Worm (Caenorhabditis elegans) whole organism, L4 larva: Measurements from ENCODE around the gene klp-17.

Experiments used
- D1046.2 ChIP-seq: fragments of 200-800 bp; sonication (Bioruptor generic); IDR thresholded peaks from 2 replicates; pipeline ENCODE4 v1.3.6; 2022; ENCODE audit warnings: missing genetic modification characterization, missing compliant biosample characterization
- F10B5.3 ChIP-seq: sonication (generic microtip); optimal IDR thresholded peaks from 2 replicates; lab custom pipeline; 2016; ENCODE audit warnings: mild to moderate bottlenecking, missing genetic modification characterization, missing compliant biosample characterization
- Y75B8A.6 ChIP-seq: fragments of 200-800 bp; sonication (Bioruptor generic); IDR thresholded peaks from 2 replicates; pipeline ENCODE4 v1.3.6; 2022; ENCODE audit warnings: missing genetic modification reagents, missing genetic modification characterization, missing compliant biosample characterization
- ZK337.2 ChIP-seq: fragments of 200-800 bp; sonication (Bioruptor generic); IDR thresholded peaks from 2 replicates; pipeline ENCODE4 v1.3.6; 2022; ENCODE audit warnings: missing genetic modification reagents, missing genetic modification characterization, missing compliant biosample characterization
- aha-1 ChIP-seq: fragments of 150-350 bp; peaks from one replicate; lab custom pipeline; 2014; ENCODE audit warnings: missing biosample characterization, missing genetic modification characterization
- arid-1 ChIP-seq: fragments of 200-800 bp; sonication (Bioruptor generic); conservative IDR thresholded peaks from 2 replicates; pipeline ENCODE4 v1.3.6; 2022; ENCODE audit warnings: missing genetic modification reagents, missing genetic modification characterization, missing compliant biosample characterization
- ceh-20 ChIP-seq: fragments of 200-800 bp; sonication (Bioruptor generic); IDR thresholded peaks from 2 replicates; pipeline ENCODE4 v1.3.6; 2022; ENCODE audit warnings: missing genetic modification reagents, missing genetic modification characterization, missing compliant biosample characterization
- ces-1 ChIP-seq: fragments of 150-350 bp; sonication (generic microtip); optimal IDR thresholded peaks from 4 replicates; lab custom pipeline; 2014; ENCODE audit warnings: missing biosample characterization, missing genetic modification reagents, missing genetic modification characterization
- ctbp-1 ChIP-seq: fragments of 200-800 bp; sonication (Bioruptor generic); IDR thresholded peaks from 2 replicates; pipeline ENCODE4 v1.3.6; 2022; ENCODE audit warnings: missing genetic modification reagents, missing genetic modification characterization, missing compliant biosample characterization
- daf-12 ChIP-seq: fragments of 150-350 bp; optimal IDR thresholded peaks from 2 replicates; lab custom pipeline; 2014; ENCODE audit warnings: missing biosample characterization, missing genetic modification reagents, missing genetic modification characterization
- daf-16 ChIP-seq, 3 experiments: sonication (generic microtip); optimal IDR thresholded peaks; 2 replicates each; lab custom pipeline; 2016 to 2017; ENCODE audit warnings: missing genetic modification characterization in 3 of 3, missing genetic modification reagents in 3 of 3, mild to moderate bottlenecking in 2 of 3, missing compliant biosample characterization in 2 of 3, missing biosample characterization in 1 of 3, moderate library complexity in 1 of 3
- dmd-6 ChIP-seq: fragments of 200-800 bp; sonication (Bioruptor generic); IDR thresholded peaks from 2 replicates; pipeline ENCODE4 v1.3.6; 2022; ENCODE audit warnings: missing genetic modification reagents, missing genetic modification characterization, missing compliant biosample characterization
- dmd-9 ChIP-seq: fragments of 200-800 bp; sonication (Bioruptor generic); IDR thresholded peaks from 2 replicates; pipeline ENCODE4 v1.3.6; 2022; ENCODE audit warnings: missing genetic modification reagents, missing genetic modification characterization, missing compliant biosample characterization
- dve-1 ChIP-seq: sonication (generic microtip); optimal IDR thresholded peaks from 2 replicates; lab custom pipeline; 2017; ENCODE audit warnings: antibody characterized with exemption, mild to moderate bottlenecking, missing genetic modification characterization, missing compliant biosample characterization; ENCODE audit not compliant: insufficient read depth
- egl-27 ChIP-seq: sonication (generic microtip); optimal IDR thresholded peaks from 3 replicates; lab custom pipeline; 2017; ENCODE audit warnings: missing biosample characterization, missing genetic modification reagents, missing genetic modification characterization
- hif-1 ChIP-seq, 2 experiments: sonication (generic microtip); optimal IDR thresholded peaks; 2 replicates each; lab custom pipeline; 2016 to 2017; ENCODE audit warnings: missing compliant biosample characterization in 2 of 2, missing genetic modification characterization in 2 of 2, missing genetic modification reagents in 2 of 2, missing genotype in 2 of 2, mild to moderate bottlenecking in 1 of 2
- hlh-11 ChIP-seq: fragments of 200-800 bp; sonication (Bioruptor generic); optimal IDR thresholded peaks from 2 replicates; lab custom pipeline; 2018; ENCODE audit warnings: mild to moderate bottlenecking, missing genetic modification characterization, missing compliant biosample characterization
- lin-13 ChIP-seq: fragments of 150-350 bp; optimal IDR thresholded peaks from 2 replicates; lab custom pipeline; 2014; ENCODE audit warnings: missing biosample characterization, missing genetic modification reagents, missing genetic modification characterization
- lin-29 ChIP-seq: fragments of 200-800 bp; sonication (Bioruptor generic); IDR thresholded peaks from 2 replicates; pipeline ENCODE4 v1.3.6; 2022; ENCODE audit warnings: missing genetic modification reagents, missing genetic modification characterization, missing compliant biosample characterization
- madf-9 ChIP-seq: fragments of 200-800 bp; sonication (Bioruptor generic); conservative IDR thresholded peaks from 2 replicates; pipeline ENCODE4 v1.3.6; 2022; ENCODE audit warnings: missing genetic modification reagents, missing genetic modification characterization, missing compliant biosample characterization
- mep-1 ChIP-seq: fragments of 150-350 bp; sonication (generic microtip); optimal IDR thresholded peaks from 3 replicates; lab custom pipeline; 2014; ENCODE audit warnings: missing biosample characterization, missing genetic modification characterization
- nhr-111 ChIP-seq: fragments of 200-800 bp; sonication (Bioruptor generic); optimal IDR thresholded peaks from 2 replicates; lab custom pipeline; 2018; ENCODE audit warnings: mild to moderate bottlenecking, missing genetic modification characterization, missing compliant biosample characterization
- nhr-28 ChIP-seq: fragments of 150-350 bp; optimal IDR thresholded peaks from 2 replicates; lab custom pipeline; 2014; ENCODE audit warnings: missing biosample characterization, missing genetic modification characterization
- nhr-76 ChIP-seq: fragments of 150-350 bp; optimal IDR thresholded peaks from 2 replicates; lab custom pipeline; 2014; ENCODE audit warnings: missing biosample characterization, missing genetic modification characterization
- nhr-77 ChIP-seq: fragments of 150-350 bp; optimal IDR thresholded peaks from 2 replicates; lab custom pipeline; 2014; ENCODE audit warnings: missing biosample characterization, missing genetic modification characterization
- pqm-1 ChIP-seq: sonication (generic microtip); optimal IDR thresholded peaks from 2 replicates; lab custom pipeline; 2017; ENCODE audit warnings: missing biosample characterization, missing genetic modification characterization
- sdz-12 ChIP-seq: fragments of 200-800 bp; sonication (Bioruptor generic); optimal IDR thresholded peaks from 2 replicates; lab custom pipeline; 2018; ENCODE audit warnings: mild to moderate bottlenecking, missing genetic modification characterization, missing compliant biosample characterization
- snpc-1.2 ChIP-seq: fragments of 200-800 bp; sonication (Bioruptor generic); IDR thresholded peaks from 2 replicates; pipeline ENCODE4 v1.3.6; 2022; ENCODE audit warnings: missing genetic modification reagents, missing genetic modification characterization, missing compliant biosample characterization
- snpc-4 ChIP-seq: fragments of 150-350 bp; optimal IDR thresholded peaks from 2 replicates; lab custom pipeline; 2014; ENCODE audit warnings: missing biosample characterization, missing genetic modification characterization
- vab-7 ChIP-seq: fragments of 200-800 bp; sonication (Bioruptor generic); IDR thresholded peaks from 2 replicates; pipeline ENCODE4 v1.3.6; 2022; ENCODE audit warnings: missing genetic modification reagents, missing genetic modification characterization, missing compliant biosample characterization
- zag-1 ChIP-seq: fragments of 150-350 bp; optimal IDR thresholded peaks from 2 replicates; lab custom pipeline; 2014; ENCODE audit warnings: missing biosample characterization, missing genetic modification characterization

The klp-17 gene

ce11 chrII:11438417-11438816 is 29.0 kb downstream of the klp-17 start, which contains the start of gene vha-6:
TSS of gene vha-6 (minus strand) at chrII:11438452.
- TF ChIP-seq pqm-1 (tag; lab: Kevin White, UChicago): peak; percentile 93
- TF ChIP-seq daf-16 (GFP tag; optimal IDR thresholded peaks at IDR 0.05; lab: Kevin White, UChicago): no peak
- peak; percentile 50 for TF ChIP-seq daf-16 (tag; optimal IDR thresholded peaks at IDR 0.05; lab: Kevin White, UChicago)
- TF ChIP-seq dmd-6 (GFP tag; lab: Robert Waterston, UW): peak; percentile 67
- no peak for TF ChIP-seq ctbp-1 (GFP tag; lab: Robert Waterston, UW)
- TF ChIP-seq hlh-11: peak; percentile 54
- peak; percentile 48 for TF ChIP-seq nhr-77 (tag; lab: Kevin White, UChicago)
- no peak for TF ChIP-seq D1046.2 (GFP tag; lab: Robert Waterston, UW)
- TF ChIP-seq dve-1: peak; percentile 39
- TF ChIP-seq nhr-28 (tag; lab: Kevin White, UChicago): peak; percentile 58
- peak; percentile 2 for TF ChIP-seq mep-1

ce11 chrII:11433942-11434341 is 33.5 kb downstream of the klp-17 start, which contains the start of gene C05D12.5:
TSS of gene C05D12.5 (plus strand) at chrII:11434242.
- TF ChIP-seq sdz-12 (GFP tag; lab: Kevin White, UChicago) (no peak), ces-1 (GFP tag; lab: Kevin White, UChicago) (no peak), nhr-76 (tag; lab: Kevin White, UChicago) (no peak), arid-1 (GFP tag; lab: Robert Waterston, UW) (no peak), dve-1 (no peak), daf-12 (tag; lab: Kevin White, UChicago) (no peak), madf-9 (GFP tag; lab: Robert Waterston, UW) (no peak), F10B5.3 (tag; lab: Kevin White, UChicago) (no peak), lin-29 (GFP tag; lab: Robert Waterston, UW) (no peak), nhr-111 (no peak)

ce11 chrII:11431584-11431983 is 35.9 kb downstream of the klp-17 start, which contains the start of gene C05D12.4:
TSS of gene C05D12.4 (plus strand) at chrII:11431884.
- TF ChIP-seq nhr-76 (tag; lab: Kevin White, UChicago) (no peak), aha-1 (tag; lab: Kevin White, UChicago) (peak; percentile 3), hif-1 (tag; optimal IDR thresholded peaks at IDR 0.05; lab: Kevin White, UChicago) (no peak)

- peak; percentile 46 for TF ChIP-seq pqm-1 (tag; lab: Kevin White, UChicago)
- no peak for TF ChIP-seq dmd-9 (GFP tag; lab: Robert Waterston, UW)
- peak; percentile 5 for TF ChIP-seq hlh-11
- TF ChIP-seq dmd-6 (GFP tag; lab: Robert Waterston, UW): peak; percentile 52
- TF ChIP-seq nhr-28 (tag; lab: Kevin White, UChicago): peak; percentile 46
Observed at ce11 chrII:11428599-11428998, 38.8 kb downstream of the klp-17 start.

ce11 chrII:11427322-11427721 is 40.1 kb downstream of the klp-17 start:
- TF ChIP-seq aha-1 (tag; lab: Kevin White, UChicago) (peak; percentile 9), zag-1 (tag; lab: Kevin White, UChicago) (no peak), vab-7 (GFP tag; lab: Robert Waterston, UW) (no peak), snpc-1.2 (GFP tag; lab: Robert Waterston, UW) (no peak), dmd-6 (GFP tag; lab: Robert Waterston, UW) (peak; percentile 90), nhr-111 (no peak), hlh-11 (peak; percentile 14)

ce11 chrII:11424579-11425316 is 42.7 kb downstream of the klp-17 start, which contains the start of gene C05D12.3:
TSS of gene C05D12.3 (plus strand) at chrII:11425266.
- no peak for TF ChIP-seq egl-27 (tag; lab: Kevin White, UChicago)
- no peak for TF ChIP-seq lin-13
- peak; percentile 47 for TF ChIP-seq dve-1
- peak; percentile 28; the same call in 1 of the 2 replicates for TF ChIP-seq dmd-6 (GFP tag; lab: Robert Waterston, UW)
- no peak for TF ChIP-seq snpc-4
- TF ChIP-seq ceh-20: no peak
- TF ChIP-seq pqm-1 (tag; lab: Kevin White, UChicago): peak; percentile 79
- no peak for TF ChIP-seq lin-29 (GFP tag; lab: Robert Waterston, UW)
- no peak for TF ChIP-seq ZK337.2 (GFP tag; lab: Robert Waterston, UW)
- no peak for TF ChIP-seq Y75B8A.6 (GFP tag; lab: Robert Waterston, UW)
- peak; percentile 54 for TF ChIP-seq nhr-28 (tag; lab: Kevin White, UChicago)
- TF ChIP-seq daf-16 (GFP tag; optimal IDR thresholded peaks at IDR 0.05; lab: Kevin White, UChicago): no peak
- peak; percentile 24 for TF ChIP-seq daf-16 (tag; optimal IDR thresholded peaks at IDR 0.05; lab: Kevin White, UChicago)
